Comparison of ENCODE assay signal across 1 worm cellular context in genomic region chrIII:832855-833504, ce11.
TF ChIP-seq lines count a peak whose summit lies in the region.

TSS of gene zip-2 (plus strand) at chrIII:832982.

TF ChIP-seq in whole organism, L1 larva, 84 proteins besides CTCF, POLR2A, EP300 and RAD21 (continued from another document):
- no peak for TF ChIP-seq ama-1 (optimal IDR thresholded peaks at IDR 0.05; lab: Kevin White, UChicago)
- no peak for TF ChIP-seq hlh-4 (tag; optimal IDR thresholded peaks at IDR 0.05; lab: Kevin White, UChicago)
- TF ChIP-seq hlh-17 (GFP tag; optimal IDR thresholded peaks at IDR 0.05; lab: Kevin White, UChicago; ENCODE audit: borderline replicate concordance) = no peak
- TF ChIP-seq nhr-12 (tag; optimal IDR thresholded peaks at IDR 0.05; lab: Kevin White, UChicago) = no peak
TF ChIP-seq in whole organism, L1 larva: peak in this region for 21.
